Worm (Caenorhabditis elegans): Measurements from ENCODE around the gene nspb-4.

ce11 chrIV:6585397-6585921 lies 12.6 kb upstream of the nspb-4 start, which contains the start of the genes F38A5.2 and dnj-11:
- TF ChIP-seq ceh-58 (GFP tag; IDR thresholded peaks at IDR 0.05) (no peak), lsl-1 (GFP tag; optimal IDR thresholded peaks at IDR 0.05) (peak; percentile 46), nfyb-1 (GFP tag; IDR thresholded peaks at IDR 0.05) (no peak), attf-3 (GFP tag; conservative IDR thresholded peaks at IDR 0.05) (no peak), lir-1 (GFP tag; conservative IDR thresholded peaks at IDR 0.05) (no peak), efl-1 (GFP tag; optimal IDR thresholded peaks at IDR 0.05) (peak; percentile 61)
